Worm (Caenorhabditis elegans) whole organism, L4/young adult: ENCODE measurements around the gene C31H1.1.

Source experiments
- W03F9.2 ChIP-seq: fragments of 150-350 bp; optimal IDR thresholded peaks from 2 replicates; lab custom pipeline; 2014; ENCODE audit warnings: missing biosample characterization, missing genetic modification characterization
- dao-5 ChIP-seq: sonication (generic microtip); optimal IDR thresholded peaks from 2 replicates; lab custom pipeline; 2016; ENCODE audit warnings: missing genotype, missing genetic modification characterization, moderate library complexity, missing compliant biosample characterization
- him-1 ChIP-seq: sonication (generic microtip); optimal IDR thresholded peaks from 2 replicates; lab custom pipeline; 2016; ENCODE audit warnings: missing genotype, missing genetic modification reagents, missing genetic modification characterization, missing compliant biosample characterization

ce11 chrIV:5839178-5839577, 41.9 kb downstream of the C31H1.1 start, which contains the start of gene C06E7.2:
- no peak for TF ChIP-seq dao-5
- TF ChIP-seq him-1 (tag; lab: Kevin White, UChicago), result no peak
- no peak for TF ChIP-seq W03F9.2 (tag; lab: Kevin White, UChicago)
